Fruit fly (Drosophila melanogaster) whole organism, embryonic: ENCODE data around the gene Mlp84B.
A peak's percentile ranks its signal among the peaks of the same experiment; 100 is the strongest.

Source experiments
- Bgb ChIP-seq: fragments of 200-800 bp; sonication (Bioruptor generic); IDR thresholded peaks from 2 replicates; pipeline ENCODE4 v1.3.6; 2022; ENCODE audit warnings: missing biosample characterization, missing genetic modification characterization; ENCODE audit not compliant: partially characterized antibody
- CG11560 ChIP-seq: fragments of 200-800 bp; sonication (Bioruptor generic); IDR thresholded peaks from 3 replicates; pipeline ENCODE4 v1.3.6; 2022; ENCODE audit warnings: missing biosample characterization, missing genetic modification characterization
- CG13894 ChIP-seq: fragments of 200-800 bp; sonication (Bioruptor generic); optimal IDR thresholded peaks from 3 replicates; lab custom pipeline; 2018; ENCODE audit warnings: missing biosample characterization, mild to moderate bottlenecking, missing genetic modification characterization, moderate library complexity
- CG14710 ChIP-seq: fragments of 200-800 bp; sonication (Bioruptor generic); optimal IDR thresholded peaks from 3 replicates; lab custom pipeline; 2019; ENCODE audit warnings: missing biosample characterization, mild to moderate bottlenecking, missing genetic modification characterization, moderate library complexity
- CG14860 ChIP-seq: fragments of 200-800 bp; sonication (Bioruptor generic); IDR thresholded peaks from 3 replicates; pipeline ENCODE4 v1.3.6; 2022; ENCODE audit warnings: missing biosample characterization, missing genetic modification characterization; ENCODE audit not compliant: partially characterized antibody
- CG14965 ChIP-seq: fragments of 200-800 bp; sonication (Bioruptor generic); optimal IDR thresholded peaks from 2 replicates; lab custom pipeline; 2016; ENCODE audit warnings: missing biosample characterization, missing genetic modification characterization, borderline replicate concordance
- CG15601 ChIP-seq: fragments of 200-800 bp; sonication (Bioruptor generic); optimal IDR thresholded peaks from 3 replicates; lab custom pipeline; 2019; ENCODE audit warnings: missing biosample characterization, mild to moderate bottlenecking, missing genetic modification characterization, moderate library complexity
- CG1792 ChIP-seq: fragments of 200-800 bp; sonication (Bioruptor generic); optimal IDR thresholded peaks from 2 replicates; lab custom pipeline; 2016; ENCODE audit warnings: missing biosample characterization, missing genetic modification characterization
- CG1832 ChIP-seq: fragments of 200-800 bp; sonication (Bioruptor generic); optimal IDR thresholded peaks from 2 replicates; lab custom pipeline; 2017; ENCODE audit warnings: missing biosample characterization, mild to moderate bottlenecking, missing genetic modification characterization, inconsistent platforms
- CG18599 ChIP-seq: fragments of 200-800 bp; sonication (Bioruptor generic); optimal IDR thresholded peaks from 3 replicates; lab custom pipeline; 2017; ENCODE audit warnings: missing biosample characterization, missing genetic modification characterization, mild to moderate bottlenecking, moderate library complexity, missing genetic modification reagents
- CG2889 ChIP-seq: fragments of 200-800 bp; sonication (Bioruptor generic); IDR thresholded peaks from 3 replicates; pipeline ENCODE4 v1.3.6; 2022; ENCODE audit warnings: missing biosample characterization, missing genetic modification characterization
- CG34224 ChIP-seq: fragments of 200-800 bp; sonication (Bioruptor generic); IDR thresholded peaks from 3 replicates; pipeline ENCODE4 v1.3.6; 2022; ENCODE audit warnings: missing biosample characterization, missing genetic modification characterization; ENCODE audit not compliant: partially characterized antibody
- CG34422 ChIP-seq: fragments of 200-800 bp; sonication (Bioruptor generic); IDR thresholded peaks from 3 replicates; pipeline ENCODE4 v1.3.6; 2022; ENCODE audit warnings: missing biosample characterization, missing genetic modification characterization
- CG4730 ChIP-seq: fragments of 200-800 bp; sonication (Bioruptor generic); IDR thresholded peaks from 2 replicates; pipeline ENCODE4 v1.3.6; 2022; ENCODE audit warnings: missing biosample characterization, missing genetic modification characterization
- CG6175 ChIP-seq: fragments of 200-800 bp; sonication (Bioruptor generic); IDR thresholded peaks from 3 replicates; pipeline ENCODE4 v1.3.6; 2022; ENCODE audit warnings: missing biosample characterization, missing genetic modification characterization
- CG7271 ChIP-seq: fragments of 200-800 bp; sonication (Bioruptor generic); optimal IDR thresholded peaks from 2 replicates; lab custom pipeline; 2018; ENCODE audit warnings: missing biosample characterization, mild to moderate bottlenecking, missing genetic modification characterization, moderate library complexity
- CG7839 ChIP-seq: fragments of 200-800 bp; sonication (Bioruptor generic); optimal IDR thresholded peaks from 3 replicates; lab custom pipeline; 2018; ENCODE audit warnings: missing biosample characterization, mild to moderate bottlenecking, missing genetic modification characterization, moderate library complexity
- CG7928 ChIP-seq: fragments of 200-800 bp; sonication (Bioruptor generic); optimal IDR thresholded peaks from 2 replicates; lab custom pipeline; 2017; ENCODE audit warnings: missing biosample characterization, mild to moderate bottlenecking, missing genetic modification characterization
- CG7963 ChIP-seq: fragments of 200-800 bp; sonication (Bioruptor generic); IDR thresholded peaks from 3 replicates; pipeline ENCODE4 v1.3.6; 2022; ENCODE audit warnings: missing biosample characterization, missing genetic modification characterization; ENCODE audit not compliant: partially characterized antibody
- CG7987 ChIP-seq: fragments of 200-800 bp; sonication (Bioruptor generic); optimal IDR thresholded peaks from 2 replicates; lab custom pipeline; 2018; ENCODE audit warnings: missing biosample characterization, mild to moderate bottlenecking, missing genetic modification characterization, moderate library complexity
- CG8765 ChIP-seq: fragments of 200-800 bp; sonication (Bioruptor generic); IDR thresholded peaks from 2 replicates; pipeline ENCODE4 v1.3.6; 2022; ENCODE audit warnings: missing biosample characterization, missing genetic modification characterization
- CG9817 ChIP-seq: fragments of 200-800 bp; sonication (Bioruptor generic); optimal IDR thresholded peaks from 2 replicates; lab custom pipeline; 2018; ENCODE audit warnings: missing biosample characterization, mild to moderate bottlenecking, missing genetic modification characterization, moderate library complexity
- CG9876 ChIP-seq: fragments of 200-800 bp; sonication (Bioruptor generic); optimal IDR thresholded peaks from 2 replicates; lab custom pipeline; 2016; ENCODE audit warnings: missing biosample characterization, missing genetic modification characterization
- Dbx ChIP-seq: fragments of 200-800 bp; sonication (Bioruptor generic); IDR thresholded peaks from 3 replicates; pipeline ENCODE4 v1.3.6; 2022; ENCODE audit warnings: missing biosample characterization, missing genetic modification characterization
- Dip3 ChIP-seq: fragments of 200-800 bp; sonication (Bioruptor generic); optimal IDR thresholded peaks from 3 replicates; lab custom pipeline; 2016; ENCODE audit warnings: missing biosample characterization, missing genetic modification characterization
- Doc3 ChIP-seq: fragments of 200-800 bp; sonication (Bioruptor generic); IDR thresholded peaks from 3 replicates; pipeline ENCODE4 v1.3.6; 2022; ENCODE audit warnings: missing biosample characterization, missing genetic modification characterization; ENCODE audit not compliant: partially characterized antibody
- Gug ChIP-seq: fragments of 200-800 bp; sonication (Bioruptor generic); IDR thresholded peaks from 4 replicates; pipeline ENCODE4 v1.3.6; 2022; ENCODE audit warnings: missing biosample characterization, missing genetic modification characterization
- HHEX ChIP-seq: fragments of 200-800 bp; sonication (Bioruptor generic); optimal IDR thresholded peaks from 3 replicates; lab custom pipeline; 2017; ENCODE audit warnings: missing biosample characterization, mild to moderate bottlenecking, missing genetic modification characterization, missing genetic modification reagents
- Hand ChIP-seq: fragments of 200-800 bp; sonication (Bioruptor generic); optimal IDR thresholded peaks from 2 replicates; lab custom pipeline; 2017; ENCODE audit warnings: mild to moderate bottlenecking, missing biosample characterization, missing genetic modification reagents, missing genetic modification characterization
- MTF-1 ChIP-seq: fragments of 200-800 bp; sonication (Bioruptor generic); optimal IDR thresholded peaks from 2 replicates; lab custom pipeline; 2018; ENCODE audit warnings: missing biosample characterization, mild to moderate bottlenecking, missing genetic modification characterization, borderline replicate concordance
- Nf-YB ChIP-seq: fragments of 200-800 bp; sonication (Bioruptor generic); optimal IDR thresholded peaks from 3 replicates; lab custom pipeline; 2019; ENCODE audit warnings: missing biosample characterization, mild to moderate bottlenecking, missing genetic modification characterization, moderate library complexity
- Opbp ChIP-seq: fragments of 200-800 bp; sonication (Bioruptor generic); IDR thresholded peaks from 3 replicates; pipeline ENCODE4 v1.3.6; 2022; ENCODE audit warnings: missing biosample characterization, missing genetic modification characterization; ENCODE audit not compliant: partially characterized antibody
- Ptx1 ChIP-seq: fragments of 200-800 bp; sonication (Bioruptor generic); IDR thresholded peaks from 2 replicates; pipeline ENCODE4 v1.3.6; 2022; ENCODE audit warnings: missing biosample characterization, missing genetic modification characterization
- bsh ChIP-seq, 2 experiments: fragments of 200-800 bp; sonication (Bioruptor generic); optimal IDR thresholded peaks; 2 replicates each; lab custom pipeline; 2017 to 2018; ENCODE audit warnings: mild to moderate bottlenecking in 2 of 2, missing biosample characterization in 2 of 2, missing genetic modification characterization in 2 of 2, moderate library complexity in 1 of 2
- cato ChIP-seq: fragments of 200-800 bp; sonication (Bioruptor generic); optimal IDR thresholded peaks from 2 replicates; lab custom pipeline; 2016; ENCODE audit warnings: missing biosample characterization, missing genetic modification characterization, borderline replicate concordance
- chif ChIP-seq, 2 experiments: fragments of 200-800 bp; sonication (Bioruptor generic); optimal IDR thresholded peaks; 3 replicates each; lab custom pipeline; 2016; ENCODE audit warnings: missing biosample characterization in 2 of 2, missing genetic modification characterization in 2 of 2
- corto ChIP-seq: fragments of 200-800 bp; sonication (Bioruptor generic); optimal IDR thresholded peaks from 2 replicates; lab custom pipeline; 2016; ENCODE audit warnings: missing biosample characterization, mild to moderate bottlenecking, missing genetic modification characterization, moderate library complexity
- dimm ChIP-seq: fragments of 200-800 bp; sonication (Bioruptor generic); IDR thresholded peaks from 2 replicates; pipeline ENCODE4 v1.3.6; 2022; ENCODE audit warnings: missing biosample characterization, missing genetic modification characterization
- her ChIP-seq: fragments of 200-800 bp; sonication (Bioruptor generic); optimal IDR thresholded peaks from 2 replicates; lab custom pipeline; 2016; ENCODE audit warnings: missing biosample characterization, missing genetic modification characterization
- kni ChIP-seq: fragments of 200-800 bp; sonication (Bioruptor generic); optimal IDR thresholded peaks from 3 replicates; lab custom pipeline; 2017; ENCODE audit warnings: mild to moderate bottlenecking, missing biosample characterization, missing genetic modification reagents, missing genetic modification characterization
- lola ChIP-seq, 3 experiments: fragments of >200 bp in 2 of 3; fragments of 200-800 bp in 1 of 3; sonication (Bioruptor generic) in 1 of 3; optimal IDR thresholded peaks; 2 replicates each; lab custom pipeline; 2017 to 2019; ENCODE audit warnings: missing biosample characterization in 3 of 3, missing genetic modification characterization in 3 of 3, mild to moderate bottlenecking in 1 of 3, moderate library complexity in 1 of 3
- mam ChIP-seq: fragments of 200-800 bp; sonication (Bioruptor generic); optimal IDR thresholded peaks from 3 replicates; lab custom pipeline; 2016; ENCODE audit warnings: missing biosample characterization, missing genetic modification characterization
- nmo ChIP-seq: fragments of 200-800 bp; sonication (Bioruptor generic); optimal IDR thresholded peaks from 2 replicates; lab custom pipeline; 2018; ENCODE audit warnings: missing biosample characterization, mild to moderate bottlenecking, missing genetic modification characterization, moderate library complexity
- odd ChIP-seq: fragments of 200-800 bp; sonication (Bioruptor generic); optimal IDR thresholded peaks from 2 replicates; lab custom pipeline; 2017; ENCODE audit warnings: missing biosample characterization, mild to moderate bottlenecking, missing genetic modification characterization
- pzg ChIP-seq: fragments of 200-800 bp; sonication (Bioruptor generic); optimal IDR thresholded peaks from 3 replicates; lab custom pipeline; 2018; ENCODE audit warnings: missing biosample characterization, mild to moderate bottlenecking, missing genetic modification characterization, moderate library complexity
- sens ChIP-seq: fragments of 200-800 bp; sonication (Bioruptor generic); peaks from one replicate; lab custom pipeline; 2016; ENCODE audit warnings: missing biosample characterization, missing genetic modification characterization
- slp2 ChIP-seq: fragments of 200-800 bp; sonication (Bioruptor generic); optimal IDR thresholded peaks from 2 replicates; lab custom pipeline; 2016; ENCODE audit warnings: missing biosample characterization, missing genetic modification characterization

Gene Mlp84B

dm6 chr3R:7124109-7124639 lies 6.6 kb upstream of the Mlp84B start, which contains the start of the genes Alh and CG10098:
Gene Alh, minus strand, starts transcription at chr3R:7124185.
Gene CG10098, plus strand, starts transcription at chr3R:7124548.
- peak; percentile 87 for TF ChIP-seq CG9876 (GFP tag; lab: Kevin White, UChicago)
- no peak for TF ChIP-seq CG1832 (GFP tag; lab: Kevin White, UChicago)
- peak; percentile 78 for TF ChIP-seq slp2 (GFP tag; lab: Kevin White, UChicago)
- TF ChIP-seq mam = peak; percentile 95
- peak; percentile 58 for TF ChIP-seq her (GFP tag; lab: Kevin White, UChicago)
- peak; percentile 74 for TF ChIP-seq CG4730 (GFP tag; lab: Robert Waterston, UW)
- TF ChIP-seq CG6175 (GFP tag; lab: Robert Waterston, UW) = peak; percentile 36; the same call in 1 of the 3 replicates
- TF ChIP-seq dimm (GFP tag; lab: Robert Waterston, UW) = peak; percentile 34; the same call in 1 of the 2 replicates
- peak; percentile 87 for TF ChIP-seq Ptx1 (GFP tag; lab: Robert Waterston, UW)
- TF ChIP-seq CG7928 (GFP tag; lab: Kevin White, UChicago) = peak; percentile 43
- TF ChIP-seq CG7987 = no peak
- TF ChIP-seq CG34422 (GFP tag; lab: Robert Waterston, UW) = peak; percentile 69; the same call in 1 of the 3 replicates
- TF ChIP-seq Nf-YB = peak; percentile 34
- TF ChIP-seq HHEX (GFP tag; lab: Kevin White, UChicago) = peak; percentile 79
- peak in 1 of 2 experiments; percentile 71 for TF ChIP-seq bsh (GFP tag; optimal IDR thresholded peaks at IDR 0.05; lab: Kevin White, UChicago)
- peak; percentile 35 for TF ChIP-seq corto (GFP tag; lab: Kevin White, UChicago)
- peak; percentile 63; the same call in 2 of the 3 replicates for TF ChIP-seq CG34224 (GFP tag; lab: Robert Waterston, UW)
- TF ChIP-seq lola (GFP tag; optimal IDR thresholded peaks at IDR 0.05; lab: Kevin White, UChicago) = peak in 1 of 3 experiments; percentile 87
- TF ChIP-seq pzg (GFP tag; lab: Kevin White, UChicago) = peak; percentile 64
- peak; percentile 69 for TF ChIP-seq Bgb (GFP tag; lab: Robert Waterston, UW)
- peak; percentile 89 for TF ChIP-seq nmo (GFP tag; lab: Kevin White, UChicago)
- peak; percentile 87 for TF ChIP-seq CG18599
- no peak for TF ChIP-seq CG7963 (GFP tag; lab: Robert Waterston, UW)
- TF ChIP-seq Gug (GFP tag; lab: Robert Waterston, UW) = peak; percentile 94
- TF ChIP-seq CG11560 = peak; percentile 58; the same call in 2 of the 3 replicates
- peak; percentile 74 for TF ChIP-seq CG1792 (GFP tag; lab: Kevin White, UChicago)
- TF ChIP-seq odd (GFP tag; lab: Kevin White, UChicago) = no peak
- peak; percentile 29 for TF ChIP-seq Hand (GFP tag; lab: Kevin White, UChicago)
- TF ChIP-seq Dip3 (GFP tag; lab: Kevin White, UChicago) = peak; percentile 91
- peak; percentile 73 for TF ChIP-seq CG15601
- TF ChIP-seq CG13894 = peak; percentile 77
- TF ChIP-seq kni (GFP tag; lab: Kevin White, UChicago) = peak; percentile 52
- peak; percentile 74 for TF ChIP-seq cato (GFP tag; lab: Kevin White, UChicago)
- TF ChIP-seq CG7839 = peak; percentile 84
- TF ChIP-seq Dbx (GFP tag; lab: Robert Waterston, UW) = peak; percentile 90
- TF ChIP-seq CG14860 (GFP tag; lab: Robert Waterston, UW) = peak; percentile 63
- TF ChIP-seq Doc3 (GFP tag; lab: Robert Waterston, UW) = peak; percentile 65
- peak; percentile 68; the same call in 1 of the 2 replicates for TF ChIP-seq CG8765 (GFP tag; lab: Robert Waterston, UW)
- TF ChIP-seq MTF-1 = no peak
- peak; percentile 85 to 87 for TF ChIP-seq chif (GFP tag; optimal IDR thresholded peaks at IDR 0.05; lab: Kevin White, UChicago)
- no peak for TF ChIP-seq CG14965
- peak; percentile 91 for TF ChIP-seq CG14710
- peak; percentile 79 for TF ChIP-seq Opbp (GFP tag; lab: Robert Waterston, UW)
- peak; percentile 96 for TF ChIP-seq sens
- TF ChIP-seq CG7271 (tag; lab: Kevin White, UChicago) = no peak
- peak; percentile 68; the same call in 1 of the 3 replicates for TF ChIP-seq CG2889 (GFP tag; lab: Robert Waterston, UW)
- peak; percentile 91 for TF ChIP-seq CG9817 (tag; lab: Kevin White, UChicago)
